Fruit fly (Drosophila melanogaster) whole organism, prepupa: Measurements from ENCODE around the gene bur.

Source experiments
- Blimp-1 ChIP-seq: fragments of 200-800 bp; sonication (Bioruptor generic); optimal IDR thresholded peaks from 3 replicates; lab custom pipeline; 2017; ENCODE audit warnings: missing biosample characterization, missing genetic modification characterization, mild to moderate bottlenecking, moderate library complexity, missing genetic modification reagents
- CG10669 ChIP-seq: fragments of 200-800 bp; sonication (Bioruptor generic); optimal IDR thresholded peaks from 3 replicates; lab custom pipeline; 2018; ENCODE audit warnings: missing biosample characterization, mild to moderate bottlenecking, missing genetic modification characterization, moderate library complexity
- CG11294 ChIP-seq: fragments of 200-800 bp; sonication (Bioruptor generic); IDR thresholded peaks from 2 replicates; pipeline ENCODE4 v1.3.6; 2022; ENCODE audit warnings: missing biosample characterization, missing genetic modification characterization
- CG15336 ChIP-seq: fragments of 200-800 bp; sonication (Bioruptor generic); IDR thresholded peaks from 2 replicates; pipeline ENCODE4 v1.3.6; 2022; ENCODE audit warnings: missing biosample characterization, missing genetic modification characterization
- CG1621 ChIP-seq: fragments of 200-800 bp; sonication (Bioruptor generic); optimal IDR thresholded peaks from 3 replicates; lab custom pipeline; 2018; ENCODE audit warnings: missing biosample characterization, mild to moderate bottlenecking, missing genetic modification characterization
- CG34406 ChIP-seq: fragments of 200-800 bp; sonication (Bioruptor generic); optimal IDR thresholded peaks from 3 replicates; lab custom pipeline; 2016; ENCODE audit warnings: missing biosample characterization, missing genetic modification characterization
- CG3919 ChIP-seq: fragments of 200-800 bp; sonication (Bioruptor generic); optimal IDR thresholded peaks from 3 replicates; lab custom pipeline; 2016; ENCODE audit warnings: missing biosample characterization, missing genetic modification characterization
- CG6163 ChIP-seq: fragments of 200-800 bp; sonication (Bioruptor generic); IDR thresholded peaks from 3 replicates; pipeline ENCODE4 v1.3.6; 2022; ENCODE audit warnings: missing biosample characterization, missing genetic modification characterization
- CG6808 ChIP-seq: fragments of 200-800 bp; sonication (Bioruptor generic); optimal IDR thresholded peaks from 3 replicates; lab custom pipeline; 2017; ENCODE audit warnings: missing biosample characterization, missing genetic modification characterization, mild to moderate bottlenecking, moderate library complexity, missing genetic modification reagents
- CG6854 ChIP-seq: fragments of 200-800 bp; sonication (Bioruptor generic); optimal IDR thresholded peaks from 2 replicates; lab custom pipeline; 2017; ENCODE audit warnings: missing biosample characterization, mild to moderate bottlenecking, missing genetic modification characterization
- CG8119 ChIP-seq: fragments of 200-800 bp; sonication (Bioruptor generic); IDR thresholded peaks from 3 replicates; pipeline ENCODE4 v1.3.6; 2022; ENCODE audit warnings: missing biosample characterization, missing genetic modification characterization
- CG9139 ChIP-seq: fragments of 200-800 bp; sonication (Bioruptor generic); optimal IDR thresholded peaks from 3 replicates; lab custom pipeline; 2017; ENCODE audit warnings: missing biosample characterization, mild to moderate bottlenecking, missing genetic modification characterization
- Eip78C ChIP-seq: fragments of 200-800 bp; sonication (Bioruptor generic); peaks from one replicate; lab custom pipeline; 2016; ENCODE audit warnings: missing biosample characterization, missing genetic modification characterization
- Eip93F ChIP-seq: fragments of 200-800 bp; sonication (Bioruptor generic); optimal IDR thresholded peaks from 2 replicates; lab custom pipeline; 2016; ENCODE audit warnings: missing biosample characterization, mild to moderate bottlenecking, missing genetic modification characterization
- Hr39 ChIP-seq: fragments of 200-800 bp; sonication (Bioruptor generic); optimal IDR thresholded peaks from 2 replicates; lab custom pipeline; 2016; ENCODE audit warnings: missing biosample characterization, missing genetic modification characterization
- OdsH ChIP-seq: fragments of 200-800 bp; sonication (Bioruptor generic); optimal IDR thresholded peaks from 3 replicates; lab custom pipeline; 2016; ENCODE audit warnings: missing biosample characterization, missing genetic modification characterization
- Smox ChIP-seq: fragments of 200-800 bp; sonication (Bioruptor generic); optimal IDR thresholded peaks from 3 replicates; lab custom pipeline; 2016; ENCODE audit warnings: missing biosample characterization, missing genetic modification characterization
- Sox14 ChIP-seq: fragments of 200-800 bp; sonication (Bioruptor generic); optimal IDR thresholded peaks from 3 replicates; lab custom pipeline; 2016; ENCODE audit warnings: missing biosample characterization, missing genetic modification characterization
- dsx ChIP-seq: fragments of 200-800 bp; optimal IDR thresholded peaks from 3 replicates; lab custom pipeline; 2019; ENCODE audit warnings: missing biosample characterization, mild to moderate bottlenecking, missing genetic modification characterization, moderate library complexity; ENCODE audit not compliant: poor library complexity, severe bottlenecking
- eg ChIP-seq: fragments of 200-800 bp; sonication (Bioruptor generic); IDR thresholded peaks from 3 replicates; pipeline ENCODE4 v1.3.6; 2022; ENCODE audit warnings: missing biosample characterization, missing genetic modification characterization
- fd85E ChIP-seq: fragments of 200-800 bp; sonication (Bioruptor generic); optimal IDR thresholded peaks from 3 replicates; lab custom pipeline; 2016; ENCODE audit warnings: missing biosample characterization, missing genetic modification characterization
- fkh ChIP-seq: fragments of 200-800 bp; sonication (Bioruptor generic); optimal IDR thresholded peaks from 3 replicates; lab custom pipeline; 2017; ENCODE audit warnings: missing biosample characterization, mild to moderate bottlenecking, missing genetic modification characterization, moderate library complexity
- net ChIP-seq: fragments of 200-800 bp; sonication (Bioruptor generic); optimal IDR thresholded peaks from 3 replicates; lab custom pipeline; 2016; ENCODE audit warnings: missing biosample characterization, missing genetic modification characterization
- salr ChIP-seq, 2 experiments: fragments of 200-800 bp; sonication (Bioruptor generic); optimal IDR thresholded peaks; 3 replicates each; lab custom pipeline; 2016 to 2018; ENCODE audit warnings: missing biosample characterization in 2 of 2, missing genetic modification characterization in 2 of 2, mild to moderate bottlenecking in 1 of 2
- ss ChIP-seq, 2 experiments: fragments of 200-800 bp; sonication (Bioruptor generic); optimal IDR thresholded peaks; 2 replicates in 1 of 2; 3 replicates in 1 of 2; lab custom pipeline; 2017 to 2018; ENCODE audit warnings: mild to moderate bottlenecking in 2 of 2, missing biosample characterization in 2 of 2, missing genetic modification characterization in 2 of 2, moderate library complexity in 1 of 2
- svp ChIP-seq: fragments of 200-800 bp; sonication (Bioruptor generic); peaks from one replicate; lab custom pipeline; 2016; ENCODE audit warnings: missing biosample characterization, missing genetic modification characterization
- topi ChIP-seq: fragments of 200-800 bp; sonication (Bioruptor generic); optimal IDR thresholded peaks from 3 replicates; lab custom pipeline; 2016; ENCODE audit warnings: missing biosample characterization, missing genetic modification characterization
- vri ChIP-seq: fragments of 200-800 bp; sonication (Bioruptor generic); optimal IDR thresholded peaks from 3 replicates; lab custom pipeline; 2016; ENCODE audit warnings: missing biosample characterization, mild to moderate bottlenecking, missing genetic modification characterization

The bur gene

DNA sequence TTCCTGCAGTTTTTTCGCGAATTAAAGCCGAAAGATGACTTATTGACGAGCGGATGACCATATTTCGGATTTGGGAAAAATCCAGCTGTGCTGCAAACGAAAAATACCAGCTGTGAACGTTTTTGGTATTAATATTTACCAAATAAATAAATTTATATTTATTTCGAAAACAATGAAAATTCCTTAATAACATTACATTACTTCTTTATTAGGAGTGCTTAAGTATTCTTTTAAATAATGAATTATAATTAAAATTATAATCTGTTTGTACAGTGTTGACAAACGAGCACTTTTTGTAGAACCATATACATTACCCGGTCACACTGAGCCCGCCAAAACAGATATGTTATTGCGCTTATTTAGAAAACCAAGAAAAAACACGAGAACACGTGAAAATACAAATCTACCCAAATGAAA is at the start of gene bur, which contains the start of gene Mcm10:
bur (minus strand) TSS at position 69 of the 417 bp plus-strand sequence.
Mcm10 (plus strand) TSS at position 319 of the 417 bp plus-strand sequence.
- TF ChIP-seq Eip93F (peak; percentile 66), fkh (GFP tag; lab: Kevin White, UChicago) (no peak)
- TF ChIP-seq, all 60 proteins: peak for 1

DNA sequence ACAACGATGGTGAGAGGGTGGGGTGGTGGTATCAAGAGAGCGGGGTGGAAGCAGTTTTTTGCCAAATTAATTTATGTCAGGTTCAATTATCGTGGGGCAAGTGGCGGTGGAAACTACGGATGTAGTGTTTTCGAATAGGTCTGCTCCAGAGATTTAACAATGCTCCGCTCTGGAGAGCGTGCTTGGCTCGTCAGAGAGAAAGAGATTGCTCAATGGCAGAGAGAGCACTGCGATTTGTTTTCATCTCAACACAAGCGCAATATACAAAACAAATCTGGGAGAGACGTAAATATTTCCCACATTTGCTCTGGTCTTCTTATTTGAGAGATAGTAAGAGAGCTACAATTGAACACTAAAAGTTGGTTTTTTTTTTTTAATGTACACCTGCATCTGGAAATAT is 42.3 kb upstream of the bur start:
- no peak for TF ChIP-seq CG8119
- peak; percentile 48; the same call in 1 of the 2 replicates for TF ChIP-seq CG15336 (GFP tag; lab: Robert Waterston, UW)

dm6 chr2L:21221114-21221578 is 41.7 kb upstream of the bur start, which contains the start of gene CG8677:
CG8677 (plus strand) TSS chr2L:21221312.
- TF ChIP-seq CG1621 (tag; lab: Kevin White, UChicago) (no peak), Blimp-1 (GFP tag; lab: Kevin White, UChicago) (no peak), CG10669 (GFP tag; lab: Kevin White, UChicago) (no peak), eg (GFP tag; lab: Robert Waterston, UW) (0 out of 3 replicates have a peak, but pooled peaks have one; percentile 17), CG6163 (GFP tag; lab: Robert Waterston, UW) (0 out of 3 replicates have a peak, but pooled peaks have one; percentile 41)

DNA sequence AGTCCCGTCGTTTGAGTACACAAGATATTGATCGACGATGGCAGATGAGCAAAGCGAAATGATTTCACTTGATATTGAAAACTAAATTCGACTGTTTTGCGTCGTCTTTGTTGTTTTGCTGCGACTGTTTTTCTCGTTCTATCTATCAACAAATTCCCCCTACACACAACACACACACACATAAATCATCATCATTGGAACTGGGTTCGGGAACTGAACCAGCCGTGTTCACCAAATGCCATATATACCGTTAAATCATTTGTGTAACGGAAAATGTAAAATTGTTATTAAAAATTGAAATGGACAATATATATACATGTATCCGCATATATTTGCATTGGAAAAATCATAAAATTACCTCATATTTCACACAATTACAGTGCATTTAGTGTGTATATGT is 40.9 kb upstream of the bur start, which contains the start of gene Atg18b:
Atg18b (minus strand) TSS at position 177 of the 400 bp plus-strand sequence.
- TF ChIP-seq topi (GFP tag; lab: Kevin White, UChicago) (no peak), Blimp-1 (GFP tag; lab: Kevin White, UChicago) (peak; percentile 33)

- TF ChIP-seq eg (GFP tag; lab: Robert Waterston, UW) (0 out of 3 replicates have a peak, but pooled peaks have one; percentile 56), net (GFP tag; lab: Kevin White, UChicago) (peak; percentile 20), Sox14 (GFP tag; lab: Kevin White, UChicago) (peak; percentile 68), CG6854 (GFP tag; lab: Kevin White, UChicago) (no peak), svp (GFP tag; lab: Kevin White, UChicago) (peak; percentile 86), vri (GFP tag; lab: Kevin White, UChicago) (peak; percentile 65), CG15336 (GFP tag; lab: Robert Waterston, UW) (0 out of 2 replicates have a peak, but pooled peaks have one; percentile 20), salr (GFP tag; optimal IDR thresholded peaks at IDR 0.05; lab: Kevin White, UChicago) (no peak), ss (GFP tag; optimal IDR thresholded peaks at IDR 0.05; lab: Kevin White, UChicago) (peak; percentile 19 to 26), CG9139 (GFP tag; lab: Kevin White, UChicago) (peak; percentile 16), Smox (no peak), Eip78C (GFP tag; lab: Kevin White, UChicago) (peak; percentile 84), fd85E (no peak), CG6808 (GFP tag; lab: Kevin White, UChicago) (peak; percentile 16), Eip93F (no peak), CG6163 (GFP tag; lab: Robert Waterston, UW) (0 out of 3 replicates have a peak, but pooled peaks have one; percentile 11)
These were observed 40.2 kb upstream of the bur start for dm6 chr2L:21219640-21220085.

DNA sequence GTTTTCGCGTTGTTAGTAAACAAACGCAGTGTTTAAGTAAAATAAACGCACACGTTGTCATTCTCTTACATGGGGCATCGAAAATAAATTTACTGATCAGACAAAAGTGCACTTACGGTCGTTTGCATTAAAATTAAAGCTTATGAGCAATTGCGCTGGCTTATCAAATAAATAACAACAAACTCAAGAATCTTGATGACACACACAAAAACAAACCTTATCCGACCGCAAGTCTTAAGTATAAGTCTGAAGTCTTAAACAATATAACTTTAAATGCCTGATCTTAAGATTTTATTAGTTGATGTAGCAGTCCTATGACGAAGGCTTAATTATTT is 39.4 kb upstream of the bur start:
- peak; percentile 82 for TF ChIP-seq fkh (GFP tag; lab: Kevin White, UChicago)
- no peak for TF ChIP-seq CG10669 (GFP tag; lab: Kevin White, UChicago)
- TF ChIP-seq Eip93F = no peak
- TF ChIP-seq vri (GFP tag; lab: Kevin White, UChicago) = peak; percentile 5
- TF ChIP-seq, all 60 proteins: peak for 2

- peak; percentile 52 for TF ChIP-seq CG1621 (tag; lab: Kevin White, UChicago)
- peak; percentile 72 for TF ChIP-seq svp (GFP tag; lab: Kevin White, UChicago)
- no peak for TF ChIP-seq OdsH (GFP tag; lab: Kevin White, UChicago)
- TF ChIP-seq CG34406 (GFP tag; lab: Kevin White, UChicago) = no peak
- TF ChIP-seq CG6854 (GFP tag; lab: Kevin White, UChicago) = no peak
- no peak for TF ChIP-seq CG11294
- no peak for TF ChIP-seq Hr39
- no peak for TF ChIP-seq CG3919 (GFP tag; lab: Kevin White, UChicago)
- TF ChIP-seq dsx (GFP tag; lab: Kevin White, UChicago) = peak; percentile 24
These were observed 38.9 kb upstream of the bur start, which contains the start of gene CG8679 for dm6 chr2L:21218240-21218911. CG8679 (minus strand) TSS chr2L:21218544.
